Worm (Caenorhabditis elegans) whole organism, L1 larva: ENCODE data around the gene aqp-3.

Source experiments
- lsy-2 ChIP-seq, 2 experiments: fragments of 150-350 bp; optimal IDR thresholded peaks; 2 replicates each; lab custom pipeline; 2014; ENCODE audit warnings: missing biosample characterization in 2 of 2, missing genetic modification characterization in 2 of 2
- nhr-77 ChIP-seq: fragments of 150-350 bp; optimal IDR thresholded peaks from 2 replicates; lab custom pipeline; 2014; ENCODE audit warnings: missing biosample characterization, missing genetic modification characterization
- rnt-1 ChIP-seq: sonication (generic microtip); optimal IDR thresholded peaks from 2 replicates; lab custom pipeline; 2016; ENCODE audit warnings: mild to moderate bottlenecking, missing genetic modification characterization, moderate library complexity, missing compliant biosample characterization
- unc-130 ChIP-seq: fragments of 150-350 bp; optimal IDR thresholded peaks from 2 replicates; lab custom pipeline; 2017; ENCODE audit warnings: missing biosample characterization, missing genetic modification characterization, inconsistent platforms

DNA sequence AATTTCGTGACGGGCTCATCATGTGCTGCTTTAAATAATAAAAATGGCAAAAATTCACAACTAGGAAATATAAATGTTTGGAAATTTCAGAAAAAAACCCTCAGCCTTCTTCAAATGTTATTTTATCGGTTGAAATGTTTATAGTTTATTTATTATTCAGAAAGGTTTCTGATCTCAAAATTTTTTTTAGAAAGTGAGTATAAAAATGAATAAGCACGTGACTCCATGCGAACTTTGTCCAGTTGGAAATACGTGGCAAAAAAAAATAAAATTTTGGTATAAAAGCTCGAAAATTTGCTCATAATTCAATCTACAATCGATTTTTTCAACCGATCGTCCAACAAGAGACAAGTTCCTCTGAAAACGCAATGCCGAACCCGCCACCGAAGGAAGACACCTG, 16.7 kb downstream of the aqp-3 start, which contains the start of gene nsph-3.1:
- TF ChIP-seq unc-130 (tag; lab: Kevin White, UChicago) (no peak), rnt-1 (no peak), lsy-2 (tag; optimal IDR thresholded peaks at IDR 0.05; lab: Kevin White, UChicago) (no peak), nhr-77 (tag; lab: Kevin White, UChicago) (no peak)
